Worm (Caenorhabditis elegans) whole organism, L2 larva: Measurements from ENCODE around the gene unc-85.

Experiments used
- C34F6.9 ChIP-seq: fragments of 150-350 bp; optimal IDR thresholded peaks from 2 replicates; lab custom pipeline; 2014; ENCODE audit warnings: missing biosample characterization, missing genetic modification characterization
- F13H6.1 ChIP-seq: sonication (generic microtip); optimal IDR thresholded peaks from 2 replicates; lab custom pipeline; 2016; ENCODE audit warnings: missing genetic modification characterization, missing compliant biosample characterization
- R02D3.7 ChIP-seq: fragments of 150-350 bp; optimal IDR thresholded peaks from 2 replicates; lab custom pipeline; 2014; ENCODE audit warnings: missing biosample characterization, missing genetic modification characterization
- ZK546.5 ChIP-seq: sonication (generic microtip); optimal IDR thresholded peaks from 2 replicates; lab custom pipeline; 2017; ENCODE audit warnings: missing biosample characterization, missing genetic modification characterization
- aly-2 ChIP-seq: fragments of 150-350 bp; optimal IDR thresholded peaks from 2 replicates; lab custom pipeline; 2014; ENCODE audit warnings: missing biosample characterization, missing genetic modification characterization
- ama-1 ChIP-seq: fragments of 150-350 bp; optimal IDR thresholded peaks from 2 replicates; lab custom pipeline; 2018; ENCODE audit warnings: inconsistent platforms
- blmp-1 ChIP-seq: sonication (generic microtip); optimal IDR thresholded peaks from 2 replicates; lab custom pipeline; 2017; ENCODE audit warnings: missing genetic modification characterization, mild to moderate bottlenecking, missing compliant biosample characterization, antibody characterized with exemption, moderate library complexity; ENCODE audit not compliant: insufficient read depth
- ceh-82 ChIP-seq: fragments of 150-350 bp; optimal IDR thresholded peaks from 2 replicates; lab custom pipeline; 2014; ENCODE audit warnings: missing biosample characterization, missing genetic modification characterization
- crh-2 ChIP-seq: sonication (generic microtip); optimal IDR thresholded peaks from 2 replicates; lab custom pipeline; 2017; ENCODE audit warnings: missing biosample characterization, missing genetic modification characterization
- elt-1 ChIP-seq: fragments of 150-350 bp; optimal IDR thresholded peaks from 2 replicates; lab custom pipeline; 2014; ENCODE audit warnings: missing biosample characterization, missing genetic modification characterization
- elt-3 ChIP-seq: sonication (generic microtip); optimal IDR thresholded peaks from 2 replicates; lab custom pipeline; 2017; ENCODE audit warnings: missing biosample characterization, missing genetic modification characterization
- fos-1 ChIP-seq: fragments of 150-350 bp; optimal IDR thresholded peaks from 2 replicates; lab custom pipeline; 2014; ENCODE audit warnings: missing biosample characterization, missing genetic modification characterization
- gmeb-1 ChIP-seq: fragments of 150-350 bp; optimal IDR thresholded peaks from 2 replicates; lab custom pipeline; 2014; ENCODE audit warnings: missing biosample characterization, missing genetic modification characterization
- lin-11 ChIP-seq: fragments of 150-350 bp; sonication (generic microtip); optimal IDR thresholded peaks from 2 replicates; lab custom pipeline; 2014; ENCODE audit warnings: missing biosample characterization, missing genetic modification characterization, inconsistent platforms, mixed read lengths
- lin-13 ChIP-seq: fragments of 150-350 bp; optimal IDR thresholded peaks from 2 replicates; lab custom pipeline; 2014; ENCODE audit warnings: missing biosample characterization, missing genetic modification reagents, missing genetic modification characterization
- lin-39 ChIP-seq: fragments of 150-350 bp; optimal IDR thresholded peaks from 2 replicates; lab custom pipeline; 2014; ENCODE audit warnings: missing biosample characterization, missing genetic modification reagents, missing genetic modification characterization
- lsy-2 ChIP-seq, 2 experiments: fragments of 150-350 bp in 1 of 2; sonication (generic microtip) in 1 of 2; optimal IDR thresholded peaks; 2 replicates each; lab custom pipeline; 2014 to 2017; ENCODE audit warnings: missing biosample characterization in 2 of 2, missing genetic modification characterization in 2 of 2
- mab-5 ChIP-seq: fragments of 150-350 bp; optimal IDR thresholded peaks from 2 replicates; lab custom pipeline; 2014; ENCODE audit warnings: missing biosample characterization, missing genetic modification characterization
- mdl-1 ChIP-seq, 2 experiments: fragments of 150-350 bp in 1 of 2; sonication (generic microtip) in 1 of 2; optimal IDR thresholded peaks; 2 replicates each; lab custom pipeline; 2017; ENCODE audit warnings: missing biosample characterization in 2 of 2, missing genetic modification characterization in 2 of 2
- nhr-10 ChIP-seq: sonication (generic microtip); optimal IDR thresholded peaks from 2 replicates; lab custom pipeline; 2017; ENCODE audit warnings: missing biosample characterization, missing genetic modification characterization
- nhr-12 ChIP-seq: fragments of 150-350 bp; optimal IDR thresholded peaks from 2 replicates; lab custom pipeline; 2014; ENCODE audit warnings: missing biosample characterization, missing genetic modification characterization
- nhr-129 ChIP-seq: fragments of 150-350 bp; optimal IDR thresholded peaks from 2 replicates; lab custom pipeline; 2014; ENCODE audit warnings: missing biosample characterization, missing genetic modification characterization
- nhr-21 ChIP-seq: fragments of 150-350 bp; optimal IDR thresholded peaks from 2 replicates; lab custom pipeline; 2014; ENCODE audit warnings: missing biosample characterization, missing genetic modification characterization
- nhr-25 ChIP-seq: fragments of 150-350 bp; sonication (generic microtip); optimal IDR thresholded peaks from 3 replicates; lab custom pipeline; 2014; ENCODE audit warnings: missing biosample characterization, missing genetic modification characterization
- nhr-6 ChIP-seq: fragments of 150-350 bp; optimal IDR thresholded peaks from 2 replicates; lab custom pipeline; 2014; ENCODE audit warnings: missing biosample characterization, missing genetic modification characterization
- nhr-77 ChIP-seq: fragments of 150-350 bp; optimal IDR thresholded peaks from 2 replicates; lab custom pipeline; 2014; ENCODE audit warnings: missing biosample characterization, missing genetic modification characterization
- peb-1 ChIP-seq: fragments of 150-350 bp; optimal IDR thresholded peaks from 2 replicates; lab custom pipeline; 2014; ENCODE audit warnings: missing biosample characterization, missing genetic modification characterization
- sem-4 ChIP-seq: fragments of 150-350 bp; optimal IDR thresholded peaks from 2 replicates; lab custom pipeline; 2014; ENCODE audit warnings: missing biosample characterization, missing genetic modification reagents, missing genetic modification characterization
- skn-1 ChIP-seq: sonication (generic microtip); optimal IDR thresholded peaks from 2 replicates; lab custom pipeline; 2017; ENCODE audit warnings: missing biosample characterization, missing genetic modification characterization
- sma-3 ChIP-seq: sonication (generic microtip); optimal IDR thresholded peaks from 2 replicates; lab custom pipeline; 2016; ENCODE audit warnings: missing genetic modification reagents, missing genetic modification characterization, missing compliant biosample characterization
- sma-9 ChIP-seq, 2 experiments: fragments of 150-350 bp in 1 of 2; sonication (generic microtip) in 1 of 2; optimal IDR thresholded peaks; 2 replicates each; lab custom pipeline; 2014 to 2016; ENCODE audit warnings: missing genetic modification characterization in 2 of 2, mild to moderate bottlenecking in 1 of 2, missing biosample characterization in 1 of 2, missing compliant biosample characterization in 1 of 2, missing genetic modification reagents in 1 of 2, moderate library complexity in 1 of 2
- snpc-4 ChIP-seq: fragments of 150-350 bp; optimal IDR thresholded peaks from 2 replicates; lab custom pipeline; 2014; ENCODE audit warnings: missing biosample characterization, missing genetic modification characterization
- unc-55 ChIP-seq: fragments of 150-350 bp; sonication (generic microtip); optimal IDR thresholded peaks from 3 replicates; lab custom pipeline; 2014; ENCODE audit warnings: missing biosample characterization, missing genetic modification reagents, missing genetic modification characterization
- zag-1 ChIP-seq: fragments of 150-350 bp; optimal IDR thresholded peaks from 2 replicates; lab custom pipeline; 2014; ENCODE audit warnings: missing biosample characterization, missing genetic modification characterization
- ztf-1 ChIP-seq: fragments of 200-800 bp; sonication (Bioruptor generic); conservative IDR thresholded peaks from 2 replicates; pipeline ENCODE4 v1.3.6; 2022; ENCODE audit warnings: missing genetic modification characterization, missing compliant biosample characterization
- ztf-4 ChIP-seq: fragments of 150-350 bp; optimal IDR thresholded peaks from 2 replicates; lab custom pipeline; 2014; ENCODE audit warnings: missing biosample characterization, missing genetic modification characterization

The unc-85 gene

ce11 chrII:4737348-4737747, 35.5 kb downstream of the unc-85 start, which contains the start of gene ctsa-1.1:
TSS of gene ctsa-1.1 (plus strand) at chrII:4737648.
- TF ChIP-seq lin-13 (GFP tag; lab: Kevin White, UChicago) = no peak
- no peak for TF ChIP-seq skn-1 (tag; lab: Kevin White, UChicago)
- no peak for TF ChIP-seq ZK546.5 (tag; lab: Kevin White, UChicago)
- no peak for TF ChIP-seq snpc-4 (tag; lab: Kevin White, UChicago)
- TF ChIP-seq zag-1 = no peak
- no peak for TF ChIP-seq mdl-1 (tag; optimal IDR thresholded peaks at IDR 0.05; lab: Kevin White, UChicago)
- no peak for TF ChIP-seq ceh-82 (tag; lab: Kevin White, UChicago)
- no peak for TF ChIP-seq C34F6.9 (tag; lab: Kevin White, UChicago)
- no peak for TF ChIP-seq nhr-6

ce11 chrII:4739984-4740462, 38.2 kb downstream of the unc-85 start, which contains the start of gene eas-1:
TSS of gene eas-1 (plus strand) at chrII:4740412.
- TF ChIP-seq zag-1 (no peak), nhr-21 (tag; lab: Kevin White, UChicago) (peak; percentile 60), elt-1 (no peak), R02D3.7 (tag; lab: Kevin White, UChicago) (no peak), crh-2 (tag; lab: Kevin White, UChicago) (peak; percentile 95), gmeb-1 (peak; percentile 95), ztf-4 (tag; lab: Kevin White, UChicago) (no peak), sma-3 (GFP tag; lab: Kevin White, UChicago) (peak; percentile 75), ZK546.5 (tag; lab: Kevin White, UChicago) (peak; percentile 27), skn-1 (tag; lab: Kevin White, UChicago) (peak; percentile 32), mdl-1 (tag; optimal IDR thresholded peaks at IDR 0.05; lab: Kevin White, UChicago) (peak; percentile 73 to 88), lin-11 (tag; lab: Kevin White, UChicago) (peak; percentile 41), peb-1 (tag; lab: Kevin White, UChicago) (no peak), lsy-2 (tag; optimal IDR thresholded peaks at IDR 0.05; lab: Kevin White, UChicago) (peak; percentile 74 to 90), unc-55 (GFP tag; lab: Kevin White, UChicago) (peak; percentile 84), fos-1 (tag; lab: Kevin White, UChicago) (peak; percentile 40), sma-9 (GFP tag; optimal IDR thresholded peaks at IDR 0.05; lab: Kevin White, UChicago) (peak; percentile 87), sma-9 (tag; optimal IDR thresholded peaks at IDR 0.05; lab: Kevin White, UChicago) (no peak), nhr-129 (tag; lab: Kevin White, UChicago) (peak; percentile 28), C34F6.9 (tag; lab: Kevin White, UChicago) (peak; percentile 86), aly-2 (no peak), snpc-4 (tag; lab: Kevin White, UChicago) (peak; percentile 28), nhr-12 (no peak), elt-3 (tag; lab: Kevin White, UChicago) (no peak), nhr-77 (tag; lab: Kevin White, UChicago) (no peak), ztf-1 (GFP tag; lab: Robert Waterston, UW) (no peak), lin-39 (tag; lab: Kevin White, UChicago) (no peak), lin-13 (GFP tag; lab: Kevin White, UChicago) (peak; percentile 58), nhr-25 (tag; lab: Kevin White, UChicago) (peak; percentile 75), ama-1 (lab: Kevin White, UChicago) (no peak), mab-5 (peak; percentile 35), sem-4 (peak; percentile 39), F13H6.1 (tag; lab: Kevin White, UChicago) (peak; percentile 65), nhr-10 (no peak), blmp-1 (tag; lab: Kevin White, UChicago) (peak; percentile 14)
- TF ChIP-seq, all 48 proteins: peak for 21

- peak; percentile 4 for TF ChIP-seq gmeb-1
- peak; percentile 0 for TF ChIP-seq nhr-6
- TF ChIP-seq sma-3 (GFP tag; lab: Kevin White, UChicago) = peak; percentile 11
- TF ChIP-seq nhr-21 (tag; lab: Kevin White, UChicago) = peak; percentile 28
- TF ChIP-seq crh-2 (tag; lab: Kevin White, UChicago) = peak; percentile 19
- no peak for TF ChIP-seq ZK546.5 (tag; lab: Kevin White, UChicago)
- peak; percentile 69 for TF ChIP-seq fos-1 (tag; lab: Kevin White, UChicago)
- TF ChIP-seq unc-55 (GFP tag; lab: Kevin White, UChicago) = no peak
These were observed 39.8 kb downstream of the unc-85 start, which contains the start of gene acs-11 for ce11 chrII:4741527-4742187. TSS of gene acs-11 (plus strand) at chrII:4742137.
